Fruit fly (Drosophila melanogaster): ENCODE data around the gene betaTub97EF.
"Not testable (repeated sequence)": the region's sequence is repeated elsewhere in the genome, so short reads cannot be mapped to it uniquely, and the experiment has no call there.

- not testable (repeated sequence) for TF ChIP-seq psq, Myc, h, Sin3A, ttk, insv (optimal IDR thresholded peaks at IDR 0.05)
Measured at dm6 chr3R:27960473-27960872, 27.7 kb downstream of the betaTub97EF start, which contains the start of gene CG31253.

Data from Kc167 (cell line).